Fruit fly (Drosophila melanogaster) whole organism, wandering third instar larva: Measurements from ENCODE around the gene sdk.
A peak's percentile ranks its signal among the peaks of the same experiment; 100 is the strongest.

Experiments
- Abd-B ChIP-seq: fragments of >200 bp; optimal IDR thresholded peaks from 2 replicates; lab custom pipeline; 2017; ENCODE audit warnings: missing biosample characterization, missing genetic modification characterization
- CG32264 ChIP-seq: fragments of 200-800 bp; sonication (Bioruptor generic); optimal IDR thresholded peaks from 2 replicates; lab custom pipeline; 2016; ENCODE audit warnings: missing biosample characterization, missing genetic modification characterization
- CG9705 ChIP-seq: fragments of 200-800 bp; sonication (Bioruptor generic); optimal IDR thresholded peaks from 2 replicates; lab custom pipeline; 2018; ENCODE audit warnings: missing biosample characterization, mild to moderate bottlenecking, missing genetic modification characterization
- CrebA ChIP-seq: fragments of 200-800 bp; sonication (Bioruptor generic); optimal IDR thresholded peaks from 2 replicates; lab custom pipeline; 2016; ENCODE audit warnings: missing biosample characterization, mild to moderate bottlenecking, missing genetic modification characterization, borderline replicate concordance
- Dfd ChIP-seq: fragments of >200 bp; optimal IDR thresholded peaks from 2 replicates; lab custom pipeline; 2017; ENCODE audit warnings: missing biosample characterization, missing genetic modification characterization
- Dif ChIP-seq: fragments of 200-275, 200-300 bp; sonication (Bioruptor generic); optimal IDR thresholded peaks from 2 replicates; lab custom pipeline; 2018; ENCODE audit warnings: missing biosample characterization, missing genetic modification characterization; ENCODE audit not compliant: partially characterized antibody
- GATAd ChIP-seq: sonication (Bioruptor generic); optimal IDR thresholded peaks from 2 replicates; lab custom pipeline; 2016; ENCODE audit warnings: missing biosample characterization, missing genetic modification characterization
- HLH106 ChIP-seq: fragments of 200-800 bp; optimal IDR thresholded peaks from 3 replicates; lab custom pipeline; 2019; ENCODE audit warnings: missing biosample characterization, mild to moderate bottlenecking, missing genetic modification characterization, moderate library complexity
- Hnf4 ChIP-seq: fragments of 200-800 bp; sonication (Bioruptor generic); optimal IDR thresholded peaks from 2 replicates; lab custom pipeline; 2016; ENCODE audit warnings: missing biosample characterization, mild to moderate bottlenecking, missing genetic modification characterization
- Hr78 ChIP-seq: fragments of >200 bp; optimal IDR thresholded peaks from 2 replicates; lab custom pipeline; 2017; ENCODE audit warnings: missing biosample characterization, missing genetic modification characterization
- Hr83 ChIP-seq: fragments of 200-300 bp; sonication (Bioruptor generic); optimal IDR thresholded peaks from 2 replicates; lab custom pipeline; 2016; ENCODE audit warnings: missing biosample characterization, mild to moderate bottlenecking, missing genetic modification characterization, moderate library complexity; ENCODE audit not compliant: poor library complexity, severe bottlenecking
- Jra ChIP-seq: sonication (Bioruptor generic); optimal IDR thresholded peaks from 2 replicates; lab custom pipeline; 2016; ENCODE audit warnings: missing biosample characterization, missing genetic modification characterization
- Myc ChIP-seq: fragments of >200 bp; optimal IDR thresholded peaks from 2 replicates; lab custom pipeline; 2017
- N ChIP-seq: fragments of >200 bp; optimal IDR thresholded peaks from 2 replicates; lab custom pipeline; 2018; ENCODE audit warnings: missing biosample characterization, missing external identifiers, missing genetic modification characterization
- OdsH ChIP-seq: fragments of 200-800 bp; sonication (Bioruptor generic); optimal IDR thresholded peaks from 2 replicates; lab custom pipeline; 2016; ENCODE audit warnings: missing biosample characterization, mild to moderate bottlenecking, missing genetic modification characterization
- Rel ChIP-seq, 2 experiments: fragments of 200-800 bp; sonication (Bioruptor generic) in 1 of 2; optimal IDR thresholded peaks; 2 replicates in 1 of 2; 3 replicates in 1 of 2; lab custom pipeline; 2016 to 2019; ENCODE audit warnings: mild to moderate bottlenecking in 2 of 2, missing biosample characterization in 2 of 2, missing genetic modification characterization in 2 of 2, moderate library complexity in 1 of 2
- Vsx2 ChIP-seq: fragments of 200-300, 225-300 bp; sonication (Bioruptor generic); optimal IDR thresholded peaks from 2 replicates; lab custom pipeline; 2018; ENCODE audit warnings: missing biosample characterization, missing genetic modification characterization; ENCODE audit not compliant: partially characterized antibody
- br ChIP-seq: fragments of 200-800 bp; sonication (Bioruptor generic); optimal IDR thresholded peaks from 2 replicates; lab custom pipeline; 2016; ENCODE audit warnings: missing biosample characterization, missing genetic modification characterization
- brk ChIP-seq: fragments of 200-800 bp; sonication (Bioruptor generic); optimal IDR thresholded peaks from 2 replicates; lab custom pipeline; 2016; ENCODE audit warnings: missing biosample characterization, mild to moderate bottlenecking, missing genetic modification characterization
- dl ChIP-seq, 2 experiments: fragments of 175-275, 200-275 bp in 1 of 2; fragments of 200-275 bp in 1 of 2; sonication (Bioruptor generic); optimal IDR thresholded peaks; lab custom pipeline; 2018; ENCODE audit warnings: mild to moderate bottlenecking in 2 of 2, missing biosample characterization in 2 of 2, missing genetic modification characterization in 2 of 2, moderate library complexity in 2 of 2; ENCODE audit not compliant: partially characterized antibody in 2 of 2, insufficient read depth in 1 of 2
- dmrt93B ChIP-seq: fragments of 200-800 bp; sonication (Bioruptor generic); optimal IDR thresholded peaks from 2 replicates; lab custom pipeline; 2018; ENCODE audit warnings: missing biosample characterization, mild to moderate bottlenecking, missing genetic modification characterization
- dsf ChIP-seq: sonication (Bioruptor generic); optimal IDR thresholded peaks from 2 replicates; lab custom pipeline; 2016; ENCODE audit warnings: missing biosample characterization, missing genetic modification characterization, borderline replicate concordance
- ey ChIP-seq: fragments of 200-800 bp; sonication (Bioruptor generic); optimal IDR thresholded peaks from 2 replicates; lab custom pipeline; 2016; ENCODE audit warnings: missing biosample characterization, missing genetic modification characterization
- foxo ChIP-seq, 2 experiments: fragments of 200-800 bp; sonication (Bioruptor generic); optimal IDR thresholded peaks; 2 replicates in 1 of 2; 3 replicates in 1 of 2; lab custom pipeline; 2016 to 2017; ENCODE audit warnings: missing biosample characterization in 2 of 2, missing genetic modification characterization in 2 of 2
- fru ChIP-seq: fragments of 200-800 bp; sonication (Bioruptor generic); optimal IDR thresholded peaks from 3 replicates; lab custom pipeline; 2016; ENCODE audit warnings: missing biosample characterization, mild to moderate bottlenecking, missing genetic modification characterization
- h ChIP-seq: fragments of 200-800 bp; sonication (Bioruptor generic); optimal IDR thresholded peaks from 3 replicates; lab custom pipeline; 2016; ENCODE audit warnings: missing biosample characterization, mild to moderate bottlenecking, missing genetic modification characterization
- jim ChIP-seq: fragments of 175-275, 200-325 bp; sonication (Bioruptor generic); optimal IDR thresholded peaks from 2 replicates; lab custom pipeline; 2016; ENCODE audit warnings: missing biosample characterization, mild to moderate bottlenecking, missing genetic modification characterization
- lola ChIP-seq: fragments of >200 bp; optimal IDR thresholded peaks from 2 replicates; lab custom pipeline; 2017; ENCODE audit warnings: missing biosample characterization, missing genetic modification characterization
- pan ChIP-seq: fragments of >200 bp; optimal IDR thresholded peaks from 2 replicates; lab custom pipeline; 2017
- psq ChIP-seq: fragments of 200-800 bp; sonication (Bioruptor generic); optimal IDR thresholded peaks from 3 replicates; lab custom pipeline; 2017; ENCODE audit warnings: missing biosample characterization, mild to moderate bottlenecking, missing genetic modification characterization, moderate library complexity
- rgr ChIP-seq: fragments of 200-800 bp; sonication (Bioruptor generic); optimal IDR thresholded peaks from 3 replicates; lab custom pipeline; 2016; ENCODE audit warnings: missing biosample characterization, mild to moderate bottlenecking, missing genetic modification characterization
- sv ChIP-seq: fragments of 200-800 bp; sonication (Bioruptor generic); optimal IDR thresholded peaks from 3 replicates; lab custom pipeline; 2016; ENCODE audit warnings: missing biosample characterization, missing genetic modification characterization
- tai ChIP-seq: sonication (Bioruptor generic); optimal IDR thresholded peaks from 2 replicates; lab custom pipeline; 2016; ENCODE audit warnings: missing biosample characterization, missing genetic modification characterization
- usp ChIP-seq: fragments of >200 bp; optimal IDR thresholded peaks from 2 replicates; lab custom pipeline; 2017; ENCODE audit warnings: missing biosample characterization, missing genetic modification characterization
- woc ChIP-seq: sonication (Bioruptor generic); optimal IDR thresholded peaks from 2 replicates; lab custom pipeline; 2016; ENCODE audit warnings: missing biosample characterization, mild to moderate bottlenecking, missing genetic modification characterization

sdk gene

DNA sequence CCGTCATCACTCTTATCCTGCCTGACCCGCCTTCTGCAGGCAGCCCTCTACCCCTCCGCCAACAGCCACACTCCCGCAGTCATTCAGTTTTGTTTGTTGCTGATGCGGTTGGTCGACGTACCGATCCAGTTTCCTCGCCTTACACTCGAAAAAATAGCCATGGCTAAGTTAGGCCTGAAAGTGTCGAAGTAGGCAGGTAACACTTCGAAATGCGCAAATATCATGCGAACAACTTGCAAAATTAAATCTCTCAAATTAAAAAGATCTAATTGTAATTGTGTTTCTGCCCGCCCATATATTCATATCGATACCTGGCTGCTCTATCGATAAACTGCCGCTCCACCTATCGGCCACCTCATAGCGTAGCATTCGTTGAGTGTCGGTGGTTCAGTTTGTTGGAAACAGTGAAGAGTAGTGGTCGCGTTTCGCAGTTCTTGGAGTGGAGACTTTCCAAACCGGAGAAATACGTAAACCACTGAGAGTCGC is 83.0 kb downstream of the sdk start, which contains the start of gene fz3 (continued):
- TF ChIP-seq Myc (lab: Kevin White, UChicago) (no peak), foxo (GFP tag; optimal IDR thresholded peaks at IDR 0.05; lab: Kevin White, UChicago) (peak in 1 of 2 experiments; percentile 78), dsf (GFP tag; lab: Kevin White, UChicago) (no peak), CG9705 (GFP tag; lab: Kevin White, UChicago) (peak; percentile 34), GATAd (GFP tag; lab: Kevin White, UChicago) (no peak), fru (GFP tag; lab: Kevin White, UChicago) (peak; percentile 88), sv (no peak), Hr78 (GFP tag; lab: Kevin White, UChicago) (no peak)

DNA sequence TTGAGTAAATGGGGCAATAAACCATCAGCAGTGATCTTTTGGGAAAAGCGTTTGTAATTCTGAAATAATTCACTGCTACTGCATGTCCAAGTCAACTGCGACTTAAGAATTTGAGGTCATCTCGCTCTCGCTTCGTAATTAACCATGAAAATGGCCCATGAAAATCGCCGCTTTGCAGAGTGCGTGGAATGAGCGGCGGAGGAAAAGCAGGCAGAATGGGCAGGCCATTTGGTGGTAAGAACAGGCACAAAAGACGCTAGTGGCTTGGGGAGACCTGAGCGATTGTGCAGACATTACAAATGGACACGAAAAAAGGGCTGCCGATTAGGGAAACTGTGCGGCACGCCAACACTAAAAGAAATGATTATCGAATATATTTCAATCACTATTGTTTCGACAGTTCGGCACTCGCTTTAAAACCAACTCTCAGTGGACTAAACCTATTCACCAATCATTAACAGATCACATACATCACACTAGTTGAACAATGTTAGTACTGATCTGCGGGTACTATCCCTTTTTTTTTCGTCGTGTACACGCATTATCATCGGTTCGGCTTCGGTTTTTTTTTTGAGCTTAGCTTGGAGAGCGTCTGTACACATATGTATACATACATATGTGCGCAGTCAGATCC is 84.9 kb downstream of the sdk start:
- TF ChIP-seq foxo (GFP tag; optimal IDR thresholded peaks at IDR 0.05; lab: Kevin White, UChicago) = no peak
- TF ChIP-seq Hr78 (GFP tag; lab: Kevin White, UChicago) = no peak
- TF ChIP-seq fru (GFP tag; lab: Kevin White, UChicago) = peak; percentile 34
- no peak for TF ChIP-seq Dfd (GFP tag; lab: Kevin White, UChicago)

DNA sequence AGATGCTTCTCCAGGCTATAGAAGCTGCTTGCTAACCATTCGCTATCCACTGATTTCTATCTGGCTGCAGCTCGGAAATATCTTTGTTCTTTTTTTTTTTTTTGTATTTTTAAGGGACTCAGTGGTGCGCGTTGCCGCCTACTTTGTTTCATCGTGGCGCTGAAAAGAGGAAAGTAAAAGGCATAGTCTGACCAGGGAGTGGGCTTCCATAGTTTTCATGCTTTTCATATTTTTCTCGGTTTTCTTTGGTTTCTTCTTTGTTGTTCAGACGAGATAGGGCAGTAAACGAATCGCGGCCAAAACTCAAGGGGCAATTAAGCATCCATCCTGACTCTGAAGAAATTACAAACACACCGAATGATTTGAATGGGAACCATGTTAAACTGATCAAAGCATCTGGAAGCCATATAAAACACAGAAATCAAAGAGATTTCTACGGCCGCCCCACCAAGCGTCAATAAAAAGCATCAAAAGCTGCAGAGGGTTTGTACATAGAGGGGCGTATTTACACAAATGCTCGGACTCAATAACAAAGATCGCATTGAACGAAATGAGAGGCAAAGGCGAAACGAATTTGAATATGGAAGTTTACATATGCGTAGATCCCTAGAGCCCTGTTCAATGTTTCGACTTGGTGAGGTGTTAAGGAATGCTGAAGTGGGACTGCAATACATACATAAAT is 85.8 kb downstream of the sdk start:
- TF ChIP-seq Rel (GFP tag; optimal IDR thresholded peaks at IDR 0.05; lab: Kevin White, UChicago) = no peak
- no peak for TF ChIP-seq Rel (tag; optimal IDR thresholded peaks at IDR 0.05; lab: Kevin White, UChicago)
- TF ChIP-seq CG9705 (GFP tag; lab: Kevin White, UChicago) = no peak
- no peak for TF ChIP-seq fru (GFP tag; lab: Kevin White, UChicago)
- no peak for TF ChIP-seq sv
- no peak for TF ChIP-seq woc (GFP tag; lab: Kevin White, UChicago)
- TF ChIP-seq, all 38 proteins: peak for 0

DNA sequence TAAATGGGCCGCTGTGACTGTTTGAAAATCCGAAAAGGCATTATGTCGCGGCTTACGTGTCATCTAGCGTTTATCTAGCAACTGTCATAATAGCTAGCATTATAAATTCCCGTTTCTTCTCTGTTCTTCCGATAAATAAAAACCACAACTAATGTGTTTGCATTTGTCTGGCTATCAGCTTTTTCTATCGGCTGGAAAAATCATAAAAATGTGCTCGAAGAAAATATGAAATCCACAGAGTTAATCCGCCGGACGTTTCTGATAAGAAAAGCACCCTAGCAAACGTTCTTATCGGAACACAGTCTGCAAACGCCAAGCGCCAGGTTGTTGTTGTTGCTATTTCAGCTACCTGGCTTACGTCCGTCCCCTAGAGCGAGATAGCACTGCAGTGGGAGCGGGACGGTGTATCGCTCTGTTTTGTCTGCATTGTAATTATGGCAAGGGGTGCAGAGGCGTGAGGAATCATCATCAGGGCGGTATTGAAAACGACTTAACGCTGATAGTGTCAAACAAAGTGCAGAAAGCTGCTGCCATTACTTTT is 87.6 kb downstream of the sdk start:
- no peak for TF ChIP-seq lola (GFP tag; lab: Kevin White, UChicago)
- no peak for TF ChIP-seq Dif
- TF ChIP-seq fru (GFP tag; lab: Kevin White, UChicago) = no peak
- TF ChIP-seq pan (lab: Kevin White, UChicago) = no peak

DNA sequence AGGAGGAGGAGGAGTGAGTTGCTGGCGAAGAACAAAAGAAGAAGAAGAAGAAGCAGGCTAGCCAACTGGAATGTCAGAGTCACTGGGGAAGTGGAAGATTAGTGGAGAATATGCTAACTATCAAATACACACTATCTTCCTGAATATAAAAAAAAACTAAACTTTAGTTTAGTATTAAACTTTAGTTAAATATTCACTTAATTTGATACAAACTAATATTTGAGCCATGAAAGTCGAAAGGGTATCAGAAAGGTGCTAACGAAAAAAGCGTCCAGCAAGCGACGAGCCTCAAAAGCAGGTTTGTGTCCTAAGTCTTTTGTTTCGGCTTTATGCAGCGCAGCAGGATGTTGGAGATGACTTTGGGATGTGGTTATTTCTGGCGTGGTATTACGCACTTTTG is 88.5 kb downstream of the sdk start:
- TF ChIP-seq Abd-B (GFP tag; lab: Kevin White, UChicago) (no peak), ey (GFP tag; lab: Kevin White, UChicago) (peak; percentile 74), Hr83 (GFP tag; lab: Kevin White, UChicago) (no peak), foxo (GFP tag; optimal IDR thresholded peaks at IDR 0.05; lab: Kevin White, UChicago) (peak in 1 of 2 experiments; percentile 81), OdsH (GFP tag; lab: Kevin White, UChicago) (peak; percentile 79), br (GFP tag; lab: Kevin White, UChicago) (peak; percentile 70), HLH106 (tag; lab: Kevin White, UChicago) (peak; percentile 77), CrebA (no peak), brk (GFP tag; lab: Kevin White, UChicago) (peak; percentile 50), Dif (no peak), CG32264 (GFP tag; lab: Kevin White, UChicago) (peak; percentile 38), pan (lab: Kevin White, UChicago) (no peak), tai (GFP tag; lab: Kevin White, UChicago) (peak; percentile 3), GATAd (GFP tag; lab: Kevin White, UChicago) (no peak), jim (GFP tag; lab: Kevin White, UChicago) (no peak), dsf (GFP tag; lab: Kevin White, UChicago) (no peak), woc (GFP tag; lab: Kevin White, UChicago) (peak; percentile 86), Hr78 (GFP tag; lab: Kevin White, UChicago) (no peak), Myc (lab: Kevin White, UChicago) (no peak), N (GFP tag; lab: Kevin White, UChicago) (no peak), Jra (GFP tag; lab: Kevin White, UChicago) (peak; percentile 40), fru (GFP tag; lab: Kevin White, UChicago) (peak; percentile 83), CG9705 (GFP tag; lab: Kevin White, UChicago) (peak; percentile 26), dl (GFP tag; optimal IDR thresholded peaks at IDR 0.05; lab: Kevin White, UChicago; ENCODE audit: insufficient read depth in 1 of 2, partially characterized antibody in 2 of 2) (no peak), Dfd (GFP tag; lab: Kevin White, UChicago) (no peak), Rel (GFP tag; optimal IDR thresholded peaks at IDR 0.05; lab: Kevin White, UChicago) (peak; percentile 12), Rel (tag; optimal IDR thresholded peaks at IDR 0.05; lab: Kevin White, UChicago) (no peak), Hnf4 (GFP tag; lab: Kevin White, UChicago) (peak; percentile 59), rgr (GFP tag; lab: Kevin White, UChicago) (peak; percentile 79), sv (no peak), dmrt93B (GFP tag; lab: Kevin White, UChicago) (peak; percentile 54), psq (peak; percentile 74), h (peak; percentile 87), Vsx2 (GFP tag; lab: Kevin White, UChicago) (no peak), usp (GFP tag; lab: Kevin White, UChicago) (no peak)
